Fruit fly (Drosophila melanogaster): ENCODE data around the gene MED20.
A peak's percentile ranks its signal among the peaks of the same experiment; 100 is the strongest.

Gene MED20

DNA sequence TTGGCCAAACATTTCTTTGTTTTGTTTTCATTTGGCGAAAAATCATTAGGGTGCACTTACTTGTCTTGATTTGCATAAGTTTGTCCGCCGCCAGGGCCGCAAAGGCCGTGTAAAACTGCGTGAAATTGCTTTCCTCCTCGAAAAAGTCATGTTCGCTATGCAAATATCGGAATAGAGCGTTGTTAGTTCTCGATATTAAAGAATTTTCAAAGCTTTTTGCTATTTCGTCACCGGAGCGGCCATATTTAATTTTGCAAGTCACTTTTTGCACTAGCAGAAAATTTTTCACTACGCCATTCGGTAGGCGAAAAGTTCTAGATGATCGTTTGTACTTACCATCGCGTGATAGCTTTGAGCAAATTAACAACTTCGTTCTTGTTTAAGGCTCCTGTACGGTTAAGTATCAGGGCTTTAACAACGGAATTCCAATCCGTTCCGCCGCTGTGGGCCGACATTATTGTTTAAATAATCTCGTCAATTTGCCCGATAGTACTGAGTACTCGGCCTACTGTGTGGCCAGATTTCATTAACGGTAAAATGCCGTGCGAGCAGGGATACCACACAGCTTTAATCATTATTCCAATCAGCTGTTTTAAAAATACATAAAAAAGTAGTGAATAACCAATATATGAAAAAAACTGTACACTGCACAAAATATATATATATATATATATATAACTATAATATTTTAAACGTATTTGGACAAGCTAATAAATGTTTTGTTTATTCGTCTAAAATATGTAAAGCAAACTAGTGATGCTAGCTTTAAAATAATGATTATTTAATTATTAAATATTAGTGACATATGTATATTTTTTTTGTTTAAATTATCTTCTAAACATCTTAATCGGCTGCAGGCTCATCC is 1.3 kb downstream of the MED20 start, which contains the start of gene poe (continued):
- TF ChIP-seq inv (GFP tag; IDR thresholded peaks at IDR 0.05; ENCODE audit: partially characterized antibody), result no peak
- TF ChIP-seq NC2α (GFP tag; optimal IDR thresholded peaks at IDR 0.05), result no peak
- TF ChIP-seq Eip74EF (GFP tag; optimal IDR thresholded peaks at IDR 0.05), result no peak
- peak; percentile 29 for TF ChIP-seq Spps (tag; optimal IDR thresholded peaks at IDR 0.05)
- peak; percentile 48; the same call in 2 of the 3 replicates for TF ChIP-seq B-H1 (GFP tag; IDR thresholded peaks at IDR 0.05)
- no peak for TF ChIP-seq cad (GFP tag; optimal IDR thresholded peaks at IDR 0.05)
- no peak for TF ChIP-seq gro (GFP tag; optimal IDR thresholded peaks at IDR 0.05)
- TF ChIP-seq CG10959 (GFP tag; IDR thresholded peaks at IDR 0.05), result no peak
- TF ChIP-seq lov (optimal IDR thresholded peaks at IDR 0.05), result no peak
- no peak for TF ChIP-seq lov (GFP tag; IDR thresholded peaks at IDR 0.05)
- peak; percentile 69; the same call in 1 of the 2 replicates for TF ChIP-seq CG17328 (GFP tag; IDR thresholded peaks at IDR 0.05)
- peak; percentile 24; the same call in 1 of the 2 replicates for TF ChIP-seq Ada2b (GFP tag; IDR thresholded peaks at IDR 0.05)
- peak; percentile 29 for TF ChIP-seq CG4707 (GFP tag; optimal IDR thresholded peaks at IDR 0.05)
- TF ChIP-seq CG13624 (GFP tag; optimal IDR thresholded peaks at IDR 0.05), result no peak
- TF ChIP-seq Dp (GFP tag; optimal IDR thresholded peaks at IDR 0.05), result peak; percentile 20
- TF ChIP-seq emc (GFP tag; optimal IDR thresholded peaks at IDR 0.05), result no peak
- peak; percentile 19 for TF ChIP-seq CG1233 (GFP tag; optimal IDR thresholded peaks at IDR 0.05)
- TF ChIP-seq zen (tag; optimal IDR thresholded peaks at IDR 0.05), result peak; percentile 77
- TF ChIP-seq so (GFP tag; IDR thresholded peaks at IDR 0.05), result no peak
- TF ChIP-seq Drgx (GFP tag; IDR thresholded peaks at IDR 0.05), result peak; percentile 64
- TF ChIP-seq CG9215 (GFP tag; IDR thresholded peaks at IDR 0.05), result peak; percentile 30; the same call in 1 of the 2 replicates
- no peak for TF ChIP-seq dimm (GFP tag; IDR thresholded peaks at IDR 0.05)
- TF ChIP-seq insv (GFP tag; optimal IDR thresholded peaks at IDR 0.05), result no peak
- TF ChIP-seq CoRest (tag; optimal IDR thresholded peaks at IDR 0.05), result peak; percentile 40
- no peak for TF ChIP-seq CG7357 (GFP tag; IDR thresholded peaks at IDR 0.05)
- peak; percentile 65 for TF ChIP-seq stwl (tag; optimal IDR thresholded peaks at IDR 0.05)
- TF ChIP-seq Sin3A (optimal IDR thresholded peaks at IDR 0.05), result peak; percentile 19
- TF ChIP-seq CG17802 (tag; optimal IDR thresholded peaks at IDR 0.05), result no peak
- TF ChIP-seq CG7271 (tag; optimal IDR thresholded peaks at IDR 0.05), result peak; percentile 11
- no peak for TF ChIP-seq sisA (GFP tag; IDR thresholded peaks at IDR 0.05)
- peak; percentile 85 for TF ChIP-seq CG7928 (GFP tag; optimal IDR thresholded peaks at IDR 0.05)
- peak; percentile 17; the same call in 1 of the 3 replicates for TF ChIP-seq croc (GFP tag; conservative IDR thresholded peaks at IDR 0.05)
- TF ChIP-seq trh (GFP tag; optimal IDR thresholded peaks at IDR 0.05), result no peak
- no peak for TF ChIP-seq kni (GFP tag; optimal IDR thresholded peaks at IDR 0.05)
- TF ChIP-seq CG4617 (GFP tag; optimal IDR thresholded peaks at IDR 0.05; ENCODE audit: borderline replicate concordance), result peak; percentile 57
- TF ChIP-seq tap (tag; optimal IDR thresholded peaks at IDR 0.05), result no peak
- peak; percentile 22 for TF ChIP-seq kah (GFP tag; optimal IDR thresholded peaks at IDR 0.05)
- no peak for TF ChIP-seq TFAM (GFP tag; optimal IDR thresholded peaks at IDR 0.05)
- TF ChIP-seq prd (optimal IDR thresholded peaks at IDR 0.05), result no peak
- TF ChIP-seq prd (GFP tag; IDR thresholded peaks at IDR 0.05), result peak; percentile 62
- TF ChIP-seq ATbp (GFP tag; optimal IDR thresholded peaks at IDR 0.05), result no peak
- peak; percentile 62 for TF ChIP-seq trem (tag; optimal IDR thresholded peaks at IDR 0.05)
- no peak for TF ChIP-seq CG14860 (GFP tag; IDR thresholded peaks at IDR 0.05; ENCODE audit: partially characterized antibody)
- no peak for TF ChIP-seq CG6654 (GFP tag; optimal IDR thresholded peaks at IDR 0.05)
- TF ChIP-seq CHES-1-like (GFP tag; optimal IDR thresholded peaks at IDR 0.05), result peak; percentile 21
- peak; percentile 16 for TF ChIP-seq caup (GFP tag; optimal IDR thresholded peaks at IDR 0.05; ENCODE audit: severe bottlenecking)
- TF ChIP-seq kay (GFP tag; optimal IDR thresholded peaks at IDR 0.05), result peak; percentile 15
- TF ChIP-seq nmo (GFP tag; optimal IDR thresholded peaks at IDR 0.05), result peak; percentile 60
- TF ChIP-seq MTF-1 (GFP tag; optimal IDR thresholded peaks at IDR 0.05; ENCODE audit: borderline replicate concordance), result peak; percentile 23

Measured in whole organism, embryonic.